Fruit fly (Drosophila melanogaster) whole organism, adult: ENCODE data around the gene Non2.

Experiments
- CG11617 ChIP-seq: fragments of 200-800 bp; sonication (Bioruptor generic); optimal IDR thresholded peaks from 2 replicates; lab custom pipeline; 2017; ENCODE audit warnings: mild to moderate bottlenecking, missing biosample characterization, missing genetic modification reagents, missing genetic modification characterization
- CG1620 ChIP-seq: fragments of 200-800 bp; sonication (Bioruptor generic); optimal IDR thresholded peaks from 2 replicates; lab custom pipeline; 2016; ENCODE audit warnings: missing biosample characterization, missing genetic modification characterization
- CG7045 ChIP-seq: fragments of 200-800 bp; sonication (Bioruptor generic); optimal IDR thresholded peaks from 2 replicates; lab custom pipeline; 2017; ENCODE audit warnings: missing biosample characterization, mild to moderate bottlenecking, missing genetic modification characterization
- bab1 ChIP-seq: fragments of 200-800 bp; sonication (Bioruptor generic); optimal IDR thresholded peaks from 3 replicates; lab custom pipeline; 2019; ENCODE audit warnings: missing biosample characterization, mild to moderate bottlenecking, missing genetic modification characterization, moderate library complexity
- kay ChIP-seq: fragments of 200-800 bp; sonication (Bioruptor generic); peaks from one replicate; lab custom pipeline; 2016; ENCODE audit warnings: missing biosample characterization, missing genetic modification characterization, borderline replicate concordance
- ovo ChIP-seq: fragments of 200-800 bp; sonication (Bioruptor generic); optimal IDR thresholded peaks from 2 replicates; lab custom pipeline; 2016; ENCODE audit warnings: missing biosample characterization, missing genetic modification characterization

- TF ChIP-seq ovo (GFP tag; lab: Kevin White, UChicago) (no peak), CG7045 (GFP tag; lab: Kevin White, UChicago) (no peak), CG11617 (GFP tag; lab: Kevin White, UChicago) (no peak), kay (no peak), bab1 (no peak), CG1620 (no peak)
These were observed 41.6 kb downstream of the Non2 start for dm6 chr3L:2808278-2808892.
